Worm (Caenorhabditis elegans) whole organism, L2 larva: ENCODE measurements around the gene srx-6.
"Not testable (repeated sequence)": the region's sequence is repeated elsewhere in the genome, so short reads cannot be mapped to it uniquely, and the experiment has no call there.

Source experiments
- C34F6.9 ChIP-seq: fragments of 150-350 bp; optimal IDR thresholded peaks from 2 replicates; lab custom pipeline; 2014; ENCODE audit warnings: missing biosample characterization, missing genetic modification characterization
- F13H6.1 ChIP-seq: sonication (generic microtip); optimal IDR thresholded peaks from 2 replicates; lab custom pipeline; 2016; ENCODE audit warnings: missing genetic modification characterization, missing compliant biosample characterization
- R02D3.7 ChIP-seq: fragments of 150-350 bp; optimal IDR thresholded peaks from 2 replicates; lab custom pipeline; 2014; ENCODE audit warnings: missing biosample characterization, missing genetic modification characterization
- Y55F3AM.14 ChIP-seq: fragments of 200-800 bp; sonication (Bioruptor generic); optimal IDR thresholded peaks from 2 replicates; lab custom pipeline; 2018; ENCODE audit warnings: mild to moderate bottlenecking, missing genetic modification characterization, missing compliant biosample characterization
- ZK546.5 ChIP-seq: sonication (generic microtip); optimal IDR thresholded peaks from 2 replicates; lab custom pipeline; 2017; ENCODE audit warnings: missing biosample characterization, missing genetic modification characterization
- aly-2 ChIP-seq: fragments of 150-350 bp; optimal IDR thresholded peaks from 2 replicates; lab custom pipeline; 2014; ENCODE audit warnings: missing biosample characterization, missing genetic modification characterization
- ama-1 ChIP-seq: fragments of 150-350 bp; optimal IDR thresholded peaks from 2 replicates; lab custom pipeline; 2018; ENCODE audit warnings: inconsistent platforms
- blmp-1 ChIP-seq: sonication (generic microtip); optimal IDR thresholded peaks from 2 replicates; lab custom pipeline; 2017; ENCODE audit warnings: missing genetic modification characterization, mild to moderate bottlenecking, missing compliant biosample characterization, antibody characterized with exemption, moderate library complexity; ENCODE audit not compliant: insufficient read depth
- ceh-16 ChIP-seq: fragments of 150-350 bp; optimal IDR thresholded peaks from 2 replicates; lab custom pipeline; 2014; ENCODE audit warnings: missing biosample characterization, missing genetic modification characterization
- ceh-82 ChIP-seq: fragments of 150-350 bp; optimal IDR thresholded peaks from 2 replicates; lab custom pipeline; 2014; ENCODE audit warnings: missing biosample characterization, missing genetic modification characterization
- dmd-4 ChIP-seq: sonication (generic microtip); optimal IDR thresholded peaks from 2 replicates; lab custom pipeline; 2017; ENCODE audit warnings: missing biosample characterization, missing genetic modification characterization
- egl-27 ChIP-seq: sonication (generic microtip); optimal IDR thresholded peaks from 3 replicates; lab custom pipeline; 2017; ENCODE audit warnings: missing biosample characterization, missing genetic modification reagents, missing genetic modification characterization
- elt-3 ChIP-seq: sonication (generic microtip); optimal IDR thresholded peaks from 2 replicates; lab custom pipeline; 2017; ENCODE audit warnings: missing biosample characterization, missing genetic modification characterization
- fos-1 ChIP-seq: fragments of 150-350 bp; optimal IDR thresholded peaks from 2 replicates; lab custom pipeline; 2014; ENCODE audit warnings: missing biosample characterization, missing genetic modification characterization
- lin-13 ChIP-seq: fragments of 150-350 bp; optimal IDR thresholded peaks from 2 replicates; lab custom pipeline; 2014; ENCODE audit warnings: missing biosample characterization, missing genetic modification reagents, missing genetic modification characterization
- lin-39 ChIP-seq: fragments of 150-350 bp; optimal IDR thresholded peaks from 2 replicates; lab custom pipeline; 2014; ENCODE audit warnings: missing biosample characterization, missing genetic modification reagents, missing genetic modification characterization
- lsy-2 ChIP-seq, 2 experiments: fragments of 150-350 bp in 1 of 2; sonication (generic microtip) in 1 of 2; optimal IDR thresholded peaks; 2 replicates each; lab custom pipeline; 2014 to 2017; ENCODE audit warnings: missing biosample characterization in 2 of 2, missing genetic modification characterization in 2 of 2
- mab-5 ChIP-seq: fragments of 150-350 bp; optimal IDR thresholded peaks from 2 replicates; lab custom pipeline; 2014; ENCODE audit warnings: missing biosample characterization, missing genetic modification characterization
- mbf-1 ChIP-seq: sonication (generic microtip); optimal IDR thresholded peaks from 2 replicates; lab custom pipeline; 2017; ENCODE audit warnings: missing biosample characterization, missing genetic modification characterization
- nhr-10 ChIP-seq: sonication (generic microtip); optimal IDR thresholded peaks from 2 replicates; lab custom pipeline; 2017; ENCODE audit warnings: missing biosample characterization, missing genetic modification characterization
- nhr-12 ChIP-seq: fragments of 150-350 bp; optimal IDR thresholded peaks from 2 replicates; lab custom pipeline; 2014; ENCODE audit warnings: missing biosample characterization, missing genetic modification characterization
- nhr-129 ChIP-seq: fragments of 150-350 bp; optimal IDR thresholded peaks from 2 replicates; lab custom pipeline; 2014; ENCODE audit warnings: missing biosample characterization, missing genetic modification characterization
- nhr-21 ChIP-seq: fragments of 150-350 bp; optimal IDR thresholded peaks from 2 replicates; lab custom pipeline; 2014; ENCODE audit warnings: missing biosample characterization, missing genetic modification characterization
- nhr-237 ChIP-seq: fragments of 150-350 bp; optimal IDR thresholded peaks from 2 replicates; lab custom pipeline; 2014; ENCODE audit warnings: missing biosample characterization, missing genetic modification characterization
- nhr-6 ChIP-seq: fragments of 150-350 bp; optimal IDR thresholded peaks from 2 replicates; lab custom pipeline; 2014; ENCODE audit warnings: missing biosample characterization, missing genetic modification characterization
- peb-1 ChIP-seq: fragments of 150-350 bp; optimal IDR thresholded peaks from 2 replicates; lab custom pipeline; 2014; ENCODE audit warnings: missing biosample characterization, missing genetic modification characterization
- sem-4 ChIP-seq: fragments of 150-350 bp; optimal IDR thresholded peaks from 2 replicates; lab custom pipeline; 2014; ENCODE audit warnings: missing biosample characterization, missing genetic modification reagents, missing genetic modification characterization
- skn-1 ChIP-seq: sonication (generic microtip); optimal IDR thresholded peaks from 2 replicates; lab custom pipeline; 2017; ENCODE audit warnings: missing biosample characterization, missing genetic modification characterization
- sma-9 ChIP-seq, 2 experiments: fragments of 150-350 bp in 1 of 2; sonication (generic microtip) in 1 of 2; optimal IDR thresholded peaks; 2 replicates each; lab custom pipeline; 2014 to 2016; ENCODE audit warnings: missing genetic modification characterization in 2 of 2, mild to moderate bottlenecking in 1 of 2, missing biosample characterization in 1 of 2, missing compliant biosample characterization in 1 of 2, missing genetic modification reagents in 1 of 2, moderate library complexity in 1 of 2
- snpc-4 ChIP-seq: fragments of 150-350 bp; optimal IDR thresholded peaks from 2 replicates; lab custom pipeline; 2014; ENCODE audit warnings: missing biosample characterization, missing genetic modification characterization
- unc-39 ChIP-seq: fragments of 150-350 bp; optimal IDR thresholded peaks from 2 replicates; lab custom pipeline; 2014; ENCODE audit warnings: missing biosample characterization, missing genetic modification characterization
- unc-55 ChIP-seq: fragments of 150-350 bp; sonication (generic microtip); optimal IDR thresholded peaks from 3 replicates; lab custom pipeline; 2014; ENCODE audit warnings: missing biosample characterization, missing genetic modification reagents, missing genetic modification characterization
- ztf-1 ChIP-seq: fragments of 200-800 bp; sonication (Bioruptor generic); conservative IDR thresholded peaks from 2 replicates; pipeline ENCODE4 v1.3.6; 2022; ENCODE audit warnings: missing genetic modification characterization, missing compliant biosample characterization

srx-6 gene

ce11 chrV:7341942-7342341, 28.8 kb upstream of the srx-6 start, which contains the start of the genes nhr-263 and nhr-148:
Gene nhr-263 (minus strand): TSS chrV:7342042.
Gene nhr-148 (plus strand): TSS chrV:7342156.
- TF ChIP-seq sma-9 (GFP tag; optimal IDR thresholded peaks at IDR 0.05; lab: Kevin White, UChicago) (peak; percentile 37), sma-9 (tag; optimal IDR thresholded peaks at IDR 0.05; lab: Kevin White, UChicago) (no peak), ceh-16 (tag; lab: Kevin White, UChicago) (no peak)

- TF ChIP-seq Y55F3AM.14 (GFP tag; lab: Kevin White, UChicago) (no peak), fos-1 (tag; lab: Kevin White, UChicago) (no peak), lsy-2 (tag; optimal IDR thresholded peaks at IDR 0.05; lab: Kevin White, UChicago) (no peak)
These were observed 26.7 kb upstream of the srx-6 start, which contains the start of gene srh-187 for ce11 chrV:7339831-7340230. Gene srh-187 (minus strand): TSS chrV:7339931.

ce11 chrV:7337218-7337617, 24.1 kb upstream of the srx-6 start, which contains the start of gene F10G2.7:
Gene F10G2.7 (minus strand): TSS chrV:7337318.
- TF ChIP-seq nhr-12; unc-55 (GFP tag; lab: Kevin White, UChicago); ZK546.5 (tag; lab: Kevin White, UChicago): not testable (repeated sequence)

ce11 chrV:7332253-7332652, 19.1 kb upstream of the srx-6 start, which contains the start of gene F10G2.1:
Gene F10G2.1 (plus strand): TSS chrV:7332553.
- TF ChIP-seq nhr-129 (tag; lab: Kevin White, UChicago) (no peak), peb-1 (tag; lab: Kevin White, UChicago) (no peak), lin-39 (tag; lab: Kevin White, UChicago) (no peak), nhr-237 (tag; lab: Kevin White, UChicago) (no peak), nhr-6 (tag; lab: Kevin White, UChicago) (no peak), unc-39 (tag; lab: Kevin White, UChicago) (no peak), lin-13 (GFP tag; lab: Kevin White, UChicago) (no peak), nhr-10 (no peak), snpc-4 (no peak)

ce11 chrV:7330868-7331267, 17.7 kb upstream of the srx-6 start, which contains the start of gene F10G2.2:
Gene F10G2.2 (plus strand): TSS chrV:7331168.
- TF ChIP-seq aly-2 (tag; lab: Kevin White, UChicago) = no peak
- TF ChIP-seq Y55F3AM.14 (GFP tag; lab: Kevin White, UChicago) = no peak
- no peak for TF ChIP-seq blmp-1 (tag; lab: Kevin White, UChicago)
- no peak for TF ChIP-seq snpc-4
- no peak for TF ChIP-seq peb-1 (tag; lab: Kevin White, UChicago)
- no peak for TF ChIP-seq nhr-10
- TF ChIP-seq egl-27 (tag; lab: Kevin White, UChicago) = no peak
- TF ChIP-seq nhr-129 (tag; lab: Kevin White, UChicago) = no peak
- TF ChIP-seq ama-1 (lab: Kevin White, UChicago) = no peak
- TF ChIP-seq fos-1 (tag; lab: Kevin White, UChicago) = no peak
- TF ChIP-seq, all 48 proteins: peak for 0

- TF ChIP-seq ztf-1 (GFP tag; lab: Robert Waterston, UW) (no peak), skn-1 (no peak), lin-39 (tag; lab: Kevin White, UChicago) (no peak), elt-3 (tag; lab: Kevin White, UChicago) (no peak), nhr-129 (tag; lab: Kevin White, UChicago) (no peak), F13H6.1 (tag; lab: Kevin White, UChicago) (no peak), sem-4 (tag; lab: Kevin White, UChicago) (no peak), R02D3.7 (tag; lab: Kevin White, UChicago) (no peak), aly-2 (tag; lab: Kevin White, UChicago) (no peak), mab-5 (tag; lab: Kevin White, UChicago) (no peak), ama-1 (lab: Kevin White, UChicago) (no peak), Y55F3AM.14 (GFP tag; lab: Kevin White, UChicago) (no peak), dmd-4 (no peak), nhr-21 (tag; lab: Kevin White, UChicago) (no peak), nhr-6 (tag; lab: Kevin White, UChicago) (no peak), ceh-82 (tag; lab: Kevin White, UChicago) (no peak), mbf-1 (no peak), C34F6.9 (tag; lab: Kevin White, UChicago) (no peak), lin-13 (GFP tag; lab: Kevin White, UChicago) (no peak)
- TF ChIP-seq, all 48 proteins: peak for 0
These were observed 15.0 kb upstream of the srx-6 start, which contains the start of gene clec-7 for ce11 chrV:7328092-7328491. Gene clec-7 (plus strand): TSS chrV:7328392.
